Worm (Caenorhabditis elegans) whole organism, L1 larva: ENCODE results near the gene ttc-4.

Source experiments
- C04F5.9 ChIP-seq: sonication (generic microtip); optimal IDR thresholded peaks from 2 replicates; lab custom pipeline; 2016; ENCODE audit warnings: missing genetic modification characterization, missing compliant biosample characterization
- C16A3.4 ChIP-seq: fragments of 150-350 bp; optimal IDR thresholded peaks from 2 replicates; lab custom pipeline; 2014; ENCODE audit warnings: missing biosample characterization, missing genetic modification characterization
- C34B4.2 ChIP-seq: sonication (generic microtip); optimal IDR thresholded peaks from 2 replicates; lab custom pipeline; 2017; ENCODE audit warnings: mild to moderate bottlenecking, missing genetic modification characterization, missing compliant biosample characterization
- F16B12.6 ChIP-seq: fragments of 150-350 bp; optimal IDR thresholded peaks from 2 replicates; lab custom pipeline; 2014; ENCODE audit warnings: missing biosample characterization, missing genetic modification characterization
- Y116A8C.19 ChIP-seq: sonication (generic microtip); optimal IDR thresholded peaks from 2 replicates; lab custom pipeline; 2016; ENCODE audit warnings: missing compliant biosample characterization, missing genetic modification characterization, borderline replicate concordance
- aha-1 ChIP-seq: fragments of 150-350 bp; optimal IDR thresholded peaks from 2 replicates; lab custom pipeline; 2014; ENCODE audit warnings: missing biosample characterization, missing genetic modification characterization
- ama-1 ChIP-seq: fragments of 150-350 bp; optimal IDR thresholded peaks from 2 replicates; lab custom pipeline; 2014
- ceh-82 ChIP-seq, 3 experiments: fragments of 150-350 bp in 1 of 3; sonication (generic microtip) in 2 of 3; optimal IDR thresholded peaks; 2 replicates each; lab custom pipeline; 2014 to 2017; ENCODE audit warnings: missing biosample characterization in 3 of 3, missing genetic modification characterization in 3 of 3
- ceh-90 ChIP-seq: sonication (generic microtip); optimal IDR thresholded peaks from 2 replicates; lab custom pipeline; 2016; ENCODE audit warnings: missing genetic modification characterization, missing compliant biosample characterization
- dsc-1 ChIP-seq: sonication (generic microtip); optimal IDR thresholded peaks from 2 replicates; lab custom pipeline; 2016; ENCODE audit warnings: mild to moderate bottlenecking, missing genetic modification characterization, missing compliant biosample characterization
- efl-3 ChIP-seq: fragments of 200-800 bp; sonication (Bioruptor generic); optimal IDR thresholded peaks from 2 replicates; lab custom pipeline; 2018; ENCODE audit warnings: mild to moderate bottlenecking, missing genetic modification characterization, missing compliant biosample characterization
- egl-27 ChIP-seq, 2 experiments: fragments of 150-350 bp in 1 of 2; sonication (generic microtip); optimal IDR thresholded peaks; 3 replicates each; lab custom pipeline; 2017 to 2018; ENCODE audit warnings: missing biosample characterization in 2 of 2, missing genetic modification characterization in 2 of 2, missing genetic modification reagents in 2 of 2
- elt-2 ChIP-seq: sonication (generic microtip); optimal IDR thresholded peaks from 2 replicates; lab custom pipeline; 2016; ENCODE audit warnings: missing genetic modification characterization, mild to moderate bottlenecking, inconsistent platforms, missing compliant biosample characterization, missing genetic modification reagents
- elt-3 ChIP-seq, 6 experiments: fragments of 150-350 bp in 1 of 6; sonication (generic microtip); optimal IDR thresholded peaks; 2 replicates each; lab custom pipeline; 2017 to 2018; ENCODE audit warnings: missing biosample characterization in 6 of 6, missing genetic modification characterization in 6 of 6, inconsistent platforms in 1 of 6
- ets-5 ChIP-seq: fragments of 200-800 bp; sonication (Bioruptor generic); IDR thresholded peaks from 2 replicates; pipeline ENCODE4 v1.3.6; 2022; ENCODE audit warnings: missing genetic modification characterization, missing compliant biosample characterization
- fkh-8 ChIP-seq: sonication (generic microtip); optimal IDR thresholded peaks from 2 replicates; lab custom pipeline; 2016; ENCODE audit warnings: mild to moderate bottlenecking, missing genetic modification characterization, missing compliant biosample characterization
- hlh-17 ChIP-seq: fragments of 200-800 bp; sonication (Bioruptor generic); optimal IDR thresholded peaks from 2 replicates; lab custom pipeline; 2018; ENCODE audit warnings: missing genetic modification characterization, mild to moderate bottlenecking, missing compliant biosample characterization, moderate library complexity, borderline replicate concordance
- hpl-2 ChIP-seq: fragments of 150-350 bp; optimal IDR thresholded peaks from 2 replicates; lab custom pipeline; 2014; ENCODE audit warnings: missing biosample characterization, missing genetic modification reagents, missing genetic modification characterization
- irx-1 ChIP-seq: sonication (generic microtip); optimal IDR thresholded peaks from 2 replicates; lab custom pipeline; 2016; ENCODE audit warnings: missing genetic modification characterization, missing compliant biosample characterization
- jun-1 ChIP-seq: fragments of 150-350 bp; optimal IDR thresholded peaks from 2 replicates; lab custom pipeline; 2014; ENCODE audit warnings: missing biosample characterization, missing genetic modification reagents, missing genetic modification characterization
- lin-13 ChIP-seq: fragments of 150-350 bp; optimal IDR thresholded peaks from 2 replicates; lab custom pipeline; 2014; ENCODE audit warnings: missing biosample characterization, missing genetic modification reagents, missing genetic modification characterization
- lin-14 ChIP-seq: fragments of 200-800 bp; sonication (Bioruptor generic); optimal IDR thresholded peaks from 2 replicates; lab custom pipeline; 2018; ENCODE audit warnings: mild to moderate bottlenecking, missing genetic modification characterization, moderate library complexity, missing compliant biosample characterization
- lin-15B ChIP-seq: fragments of 150-350 bp; sonication (generic microtip); optimal IDR thresholded peaks from 3 replicates; lab custom pipeline; 2014; ENCODE audit warnings: missing biosample characterization, missing genetic modification characterization
- lin-35 ChIP-seq, 2 experiments: fragments of 150-350 bp; optimal IDR thresholded peaks; 2 replicates each; lab custom pipeline; 2014; ENCODE audit warnings: missing biosample characterization in 2 of 2, missing genetic modification characterization in 2 of 2, missing genetic modification reagents in 2 of 2
- lsy-2 ChIP-seq, 2 experiments: fragments of 150-350 bp; optimal IDR thresholded peaks; 2 replicates each; lab custom pipeline; 2014; ENCODE audit warnings: missing biosample characterization in 2 of 2, missing genetic modification characterization in 2 of 2
- mdl-1 ChIP-seq, 2 experiments: fragments of 150-350 bp; optimal IDR thresholded peaks; 2 replicates each; lab custom pipeline; 2014 to 2017; ENCODE audit warnings: missing biosample characterization in 2 of 2, missing genetic modification characterization in 2 of 2, inconsistent platforms in 1 of 2
- mef-2 ChIP-seq: fragments of 150-350 bp; optimal IDR thresholded peaks from 2 replicates; lab custom pipeline; 2014; ENCODE audit warnings: missing biosample characterization, missing genetic modification characterization
- mep-1 ChIP-seq: fragments of 150-350 bp; optimal IDR thresholded peaks from 2 replicates; lab custom pipeline; 2014; ENCODE audit warnings: missing biosample characterization, missing genetic modification characterization
- nhr-11 ChIP-seq: fragments of 150-350 bp; optimal IDR thresholded peaks from 2 replicates; lab custom pipeline; 2014; ENCODE audit warnings: missing biosample characterization, missing genetic modification characterization
- nhr-12 ChIP-seq: sonication (generic microtip); optimal IDR thresholded peaks from 2 replicates; lab custom pipeline; 2017; ENCODE audit warnings: missing biosample characterization, missing genetic modification characterization
- nhr-20 ChIP-seq: sonication (generic microtip); optimal IDR thresholded peaks from 2 replicates; lab custom pipeline; 2016; ENCODE audit warnings: mild to moderate bottlenecking, missing genetic modification characterization, missing compliant biosample characterization
- nhr-28 ChIP-seq: fragments of 150-350 bp; optimal IDR thresholded peaks from 2 replicates; lab custom pipeline; 2014; ENCODE audit warnings: missing biosample characterization, missing genetic modification characterization
- nhr-47 ChIP-seq: sonication (generic microtip); optimal IDR thresholded peaks from 2 replicates; lab custom pipeline; 2016; ENCODE audit warnings: mild to moderate bottlenecking, missing genetic modification characterization, moderate library complexity, missing compliant biosample characterization
- nhr-71 ChIP-seq: sonication (generic microtip); optimal IDR thresholded peaks from 2 replicates; lab custom pipeline; 2016; ENCODE audit warnings: mild to moderate bottlenecking, missing genetic modification characterization, moderate library complexity, missing compliant biosample characterization
- nhr-85 ChIP-seq: sonication (generic microtip); peaks from one replicate; lab custom pipeline; 2016; ENCODE audit warnings: missing genetic modification characterization, inconsistent platforms, missing compliant biosample characterization
- nhr-90 ChIP-seq: sonication (generic microtip); optimal IDR thresholded peaks from 2 replicates; lab custom pipeline; 2016; ENCODE audit warnings: mild to moderate bottlenecking, missing genetic modification characterization, missing compliant biosample characterization; ENCODE audit not compliant: poor library complexity
- pag-3 ChIP-seq: sonication (generic microtip); optimal IDR thresholded peaks from 2 replicates; lab custom pipeline; 2017; ENCODE audit warnings: missing genetic modification characterization, mild to moderate bottlenecking, missing compliant biosample characterization, antibody characterized with exemption, borderline replicate concordance; ENCODE audit not compliant: insufficient read depth
- rnt-1 ChIP-seq: sonication (generic microtip); optimal IDR thresholded peaks from 2 replicates; lab custom pipeline; 2016; ENCODE audit warnings: mild to moderate bottlenecking, missing genetic modification characterization, moderate library complexity, missing compliant biosample characterization
- skn-1 ChIP-seq: fragments of 150-350 bp; optimal IDR thresholded peaks from 2 replicates; lab custom pipeline; 2014; ENCODE audit warnings: missing biosample characterization, missing genetic modification characterization
- snu-23 ChIP-seq: sonication (generic microtip); optimal IDR thresholded peaks from 2 replicates; lab custom pipeline; 2016; ENCODE audit warnings: missing genetic modification characterization, missing compliant biosample characterization
- sup-37 ChIP-seq: fragments of 200-800 bp; sonication (Bioruptor generic); optimal IDR thresholded peaks from 2 replicates; lab custom pipeline; 2018; ENCODE audit warnings: mild to moderate bottlenecking, missing genetic modification characterization, missing compliant biosample characterization
- swsn-7 ChIP-seq: sonication (generic microtip); optimal IDR thresholded peaks from 2 replicates; lab custom pipeline; 2016; ENCODE audit warnings: missing genetic modification characterization, missing compliant biosample characterization
- tlp-1 ChIP-seq: fragments of 150-350 bp; optimal IDR thresholded peaks from 2 replicates; lab custom pipeline; 2014; ENCODE audit warnings: missing biosample characterization, missing genetic modification characterization
- unc-62 ChIP-seq: fragments of 150-350 bp; optimal IDR thresholded peaks from 2 replicates; lab custom pipeline; 2014; ENCODE audit warnings: missing biosample characterization, missing genetic modification reagents, missing genetic modification characterization
- unc-86 ChIP-seq: sonication (generic microtip); optimal IDR thresholded peaks from 2 replicates; lab custom pipeline; 2016; ENCODE audit warnings: missing genetic modification characterization, missing compliant biosample characterization
- unc-98 ChIP-seq: fragments of 200-800 bp; sonication (Bioruptor generic); IDR thresholded peaks from 2 replicates; pipeline ENCODE4 v1.3.6; 2022; ENCODE audit warnings: missing genetic modification characterization, missing compliant biosample characterization
- vab-15 ChIP-seq: sonication (generic microtip); optimal IDR thresholded peaks from 2 replicates; lab custom pipeline; 2017; ENCODE audit warnings: missing genotype, mild to moderate bottlenecking, missing genetic modification characterization, missing compliant biosample characterization
- xbp-1 ChIP-seq: sonication (generic microtip); optimal IDR thresholded peaks from 2 replicates; lab custom pipeline; 2016; ENCODE audit warnings: missing genetic modification characterization, missing compliant biosample characterization
- zag-1 ChIP-seq: fragments of 150-350 bp; optimal IDR thresholded peaks from 2 replicates; lab custom pipeline; 2014; ENCODE audit warnings: missing biosample characterization, missing genetic modification characterization
- zip-4 ChIP-seq: fragments of 200-800 bp; sonication (Bioruptor generic); optimal IDR thresholded peaks from 2 replicates; lab custom pipeline; 2018; ENCODE audit warnings: mild to moderate bottlenecking, missing genetic modification characterization, moderate library complexity, missing compliant biosample characterization
- ztf-11 ChIP-seq, 2 experiments: sonication (generic microtip); optimal IDR thresholded peaks; 2 replicates each; lab custom pipeline; 2016 to 2017; ENCODE audit warnings: missing genetic modification characterization in 2 of 2, missing biosample characterization in 1 of 2, missing compliant biosample characterization in 1 of 2

The ttc-4 gene

ce11 chrII:5607756-5608155 lies 13.2 kb downstream of the ttc-4 start, which contains the start of gene C17G10.7:
Gene C17G10.7, minus strand, starts transcription at chrII:5607856.
- no peak for TF ChIP-seq aha-1 (tag; lab: Kevin White, UChicago)
- no peak for TF ChIP-seq ets-5
- TF ChIP-seq egl-27 (tag; optimal IDR thresholded peaks at IDR 0.05; lab: Kevin White, UChicago), result no peak
- TF ChIP-seq nhr-20 (tag; lab: Kevin White, UChicago), result no peak
- no peak for TF ChIP-seq dsc-1 (tag; lab: Kevin White, UChicago)
- TF ChIP-seq ztf-11 (tag; optimal IDR thresholded peaks at IDR 0.05; lab: Kevin White, UChicago), result no peak
- no peak for TF ChIP-seq nhr-28
- no peak for TF ChIP-seq tlp-1 (tag; lab: Kevin White, UChicago)
- TF ChIP-seq fkh-8, result no peak
- TF ChIP-seq F16B12.6 (tag; lab: Kevin White, UChicago), result no peak
- TF ChIP-seq jun-1 (tag; lab: Kevin White, UChicago), result no peak
- no peak for TF ChIP-seq nhr-71 (tag; lab: Kevin White, UChicago)
- TF ChIP-seq nhr-11 (tag; lab: Kevin White, UChicago), result no peak
- TF ChIP-seq efl-3 (GFP tag; lab: Kevin White, UChicago), result no peak
- TF ChIP-seq lin-13 (GFP tag; lab: Kevin White, UChicago), result no peak

ce11 chrII:5619298-5619697 lies 24.8 kb downstream of the ttc-4 start, which contains the start of gene dhs-6:
Gene dhs-6, minus strand, starts transcription at chrII:5619319.
- TF ChIP-seq nhr-71 (tag; lab: Kevin White, UChicago) (peak; percentile 13), Y116A8C.19 (tag; lab: Kevin White, UChicago) (no peak), snu-23 (GFP tag; lab: Kevin White, UChicago) (peak; percentile 1), elt-3 (tag; optimal IDR thresholded peaks at IDR 0.05; lab: Kevin White, UChicago) (peak in 2 of 6 experiments; percentile 6 to 18), hlh-17 (GFP tag; lab: Kevin White, UChicago) (no peak), ceh-82 (tag; optimal IDR thresholded peaks at IDR 0.05; lab: Kevin White, UChicago) (no peak), C16A3.4 (tag; lab: Kevin White, UChicago) (peak; percentile 15), unc-98 (GFP tag; lab: Robert Waterston, UW) (no peak), skn-1 (tag; lab: Kevin White, UChicago) (no peak), xbp-1 (tag; lab: Kevin White, UChicago) (no peak), nhr-85 (tag; lab: Kevin White, UChicago) (peak; percentile 56), zip-4 (GFP tag; lab: Kevin White, UChicago) (no peak), elt-2 (peak; percentile 20), mef-2 (tag; lab: Kevin White, UChicago) (no peak), fkh-8 (no peak), ceh-90 (tag; lab: Kevin White, UChicago) (no peak), zag-1 (no peak), C34B4.2 (tag; lab: Kevin White, UChicago) (no peak), lin-13 (GFP tag; lab: Kevin White, UChicago) (no peak), unc-62 (GFP tag; lab: Kevin White, UChicago) (no peak), sup-37 (GFP tag; lab: Kevin White, UChicago) (no peak), dsc-1 (tag; lab: Kevin White, UChicago) (no peak), mep-1 (tag; lab: Kevin White, UChicago) (no peak), nhr-90 (no peak), hpl-2 (GFP tag; lab: Kevin White, UChicago) (no peak), F16B12.6 (tag; lab: Kevin White, UChicago) (no peak), lsy-2 (tag; optimal IDR thresholded peaks at IDR 0.05; lab: Kevin White, UChicago) (peak in 1 of 2 experiments; percentile 6), lin-35 (GFP tag; optimal IDR thresholded peaks at IDR 0.05; lab: Kevin White, UChicago) (no peak), nhr-12 (tag; lab: Kevin White, UChicago) (no peak), ets-5 (no peak), lin-15B (tag; lab: Kevin White, UChicago) (no peak), vab-15 (tag; lab: Kevin White, UChicago) (no peak), nhr-20 (tag; lab: Kevin White, UChicago) (peak; percentile 77), mdl-1 (tag; optimal IDR thresholded peaks at IDR 0.05; lab: Kevin White, UChicago) (no peak), pag-3 (no peak), irx-1 (tag; lab: Kevin White, UChicago) (no peak), swsn-7 (tag; lab: Kevin White, UChicago) (no peak), unc-86 (no peak), lin-14 (peak; percentile 18), ama-1 (lab: Kevin White, UChicago) (no peak), C04F5.9 (tag; lab: Kevin White, UChicago) (no peak), rnt-1 (tag; lab: Kevin White, UChicago) (no peak), nhr-47 (tag; lab: Kevin White, UChicago) (no peak)
